Fruit fly (Drosophila melanogaster): ENCODE measurements around the gene Trmt61.

The Trmt61 gene

dm6 chr3R:26104302-26105140, 45.2 kb downstream of the Trmt61 start (continued):
- TF ChIP-seq CG1832 (GFP tag; optimal IDR thresholded peaks at IDR 0.05) (no peak), Atf3 (GFP tag; optimal IDR thresholded peaks at IDR 0.05) (no peak), CG11504 (tag; optimal IDR thresholded peaks at IDR 0.05) (peak; percentile 32), btn (GFP tag; optimal IDR thresholded peaks at IDR 0.05) (no peak), CG16863 (GFP tag; optimal IDR thresholded peaks at IDR 0.05) (no peak), stwl (tag; optimal IDR thresholded peaks at IDR 0.05) (peak; percentile 0), CG13775 (GFP tag; optimal IDR thresholded peaks at IDR 0.05) (peak; percentile 5), ase (GFP tag; IDR thresholded peaks at IDR 0.05) (no peak), grau (tag; optimal IDR thresholded peaks at IDR 0.05) (peak; percentile 64), CG3847 (GFP tag; IDR thresholded peaks at IDR 0.05) (no peak), bcd (GFP tag; optimal IDR thresholded peaks at IDR 0.05) (peak; percentile 32), CG7556 (GFP tag; optimal IDR thresholded peaks at IDR 0.05) (peak; percentile 35), CG17612 (GFP tag; IDR thresholded peaks at IDR 0.05) (no peak), Aef1 (GFP tag; IDR thresholded peaks at IDR 0.05) (no peak), CG2875 (GFP tag; optimal IDR thresholded peaks at IDR 0.05) (no peak), Dbx (GFP tag; IDR thresholded peaks at IDR 0.05) (no peak), CG15479 (GFP tag; optimal IDR thresholded peaks at IDR 0.05) (no peak), CG8359 (GFP tag; optimal IDR thresholded peaks at IDR 0.05; ENCODE audit: borderline replicate concordance) (no peak), Ssrp (tag; optimal IDR thresholded peaks at IDR 0.05) (no peak), luna (GFP tag; optimal IDR thresholded peaks at IDR 0.05) (no peak), wdn (GFP tag; IDR thresholded peaks at IDR 0.05) (0 out of 2 replicates have a peak, but pooled peaks have one; percentile 35), sisA (GFP tag; IDR thresholded peaks at IDR 0.05) (no peak), pzg (GFP tag; optimal IDR thresholded peaks at IDR 0.05) (no peak), nau (GFP tag; optimal IDR thresholded peaks at IDR 0.05) (no peak), gce (GFP tag; IDR thresholded peaks at IDR 0.05) (no peak), salm (tag; optimal IDR thresholded peaks at IDR 0.05) (no peak), Bgb (GFP tag; IDR thresholded peaks at IDR 0.05; ENCODE audit: partially characterized antibody) (no peak), Adf1 (GFP tag; IDR thresholded peaks at IDR 0.05) (no peak), Side (GFP tag; optimal IDR thresholded peaks at IDR 0.05) (no peak), shn (GFP tag; optimal IDR thresholded peaks at IDR 0.05) (no peak), sc (optimal IDR thresholded peaks at IDR 0.05) (no peak), sc (GFP tag; optimal IDR thresholded peaks at IDR 0.05) (no peak), Sry-δ (GFP tag; optimal IDR thresholded peaks at IDR 0.05) (no peak), psq (GFP tag; optimal IDR thresholded peaks at IDR 0.05) (no peak), Asciz (GFP tag; optimal IDR thresholded peaks at IDR 0.05) (no peak), esg (GFP tag; conservative IDR thresholded peaks at IDR 0.05) (0 out of 2 replicates have a peak, but pooled peaks have one; percentile 7), tna (GFP tag; IDR thresholded peaks at IDR 0.05; ENCODE audit: partially characterized antibody) (no peak), Drgx (GFP tag; IDR thresholded peaks at IDR 0.05) (no peak), sqz (GFP tag; optimal IDR thresholded peaks at IDR 0.05) (no peak), C15 (GFP tag; IDR thresholded peaks at IDR 0.05) (no peak), Hsf (GFP tag; optimal IDR thresholded peaks at IDR 0.05) (no peak), lilli (GFP tag; optimal IDR thresholded peaks at IDR 0.05) (peak; percentile 49), CG8478 (optimal IDR thresholded peaks at IDR 0.05) (no peak), Hey (tag; optimal IDR thresholded peaks at IDR 0.05) (no peak), Lpt (GFP tag; optimal IDR thresholded peaks at IDR 0.05) (no peak), MTF-1 (GFP tag; optimal IDR thresholded peaks at IDR 0.05; ENCODE audit: borderline replicate concordance) (no peak), CG8089 (GFP tag; optimal IDR thresholded peaks at IDR 0.05) (no peak), kah (GFP tag; optimal IDR thresholded peaks at IDR 0.05) (no peak), schlank (tag; optimal IDR thresholded peaks at IDR 0.05) (no peak), Antp (GFP tag; optimal IDR thresholded peaks at IDR 0.05) (no peak)
